Worm (Caenorhabditis elegans) whole organism, early embryonic: ENCODE data around the gene nhr-243.

Source experiments
- B0310.2 ChIP-seq: sonication (generic microtip); optimal IDR thresholded peaks from 2 replicates; lab custom pipeline; 2016; ENCODE audit warnings: mild to moderate bottlenecking, missing genetic modification characterization, missing compliant biosample characterization
- F13C5.2 ChIP-seq: sonication (generic microtip); optimal IDR thresholded peaks from 2 replicates; lab custom pipeline; 2017; ENCODE audit warnings: mild to moderate bottlenecking, missing genetic modification characterization, inconsistent platforms, missing compliant biosample characterization
- aly-1 ChIP-seq: sonication (generic microtip); optimal IDR thresholded peaks from 2 replicates; lab custom pipeline; 2016; ENCODE audit warnings: missing genetic modification characterization, missing compliant biosample characterization
- ama-1 ChIP-seq: fragments of 150-350 bp; optimal IDR thresholded peaks from 2 replicates; lab custom pipeline; 2014
- ceh-13 ChIP-seq: fragments of 200-800 bp; sonication (Bioruptor generic); optimal IDR thresholded peaks from 2 replicates; lab custom pipeline; 2018; ENCODE audit warnings: mild to moderate bottlenecking, missing genetic modification characterization, missing compliant biosample characterization
- ceh-36 ChIP-seq: sonication (generic microtip); optimal IDR thresholded peaks from 2 replicates; lab custom pipeline; 2016; ENCODE audit warnings: missing genetic modification characterization, inconsistent platforms, missing compliant biosample characterization
- ets-7 ChIP-seq: sonication (generic microtip); optimal IDR thresholded peaks from 2 replicates; lab custom pipeline; 2016; ENCODE audit warnings: missing genotype, missing genetic modification characterization, missing compliant biosample characterization
- flt-1 ChIP-seq: fragments of 200-800 bp; sonication (Bioruptor generic); IDR thresholded peaks from 2 replicates; pipeline ENCODE4 v1.3.6; 2022; ENCODE audit warnings: missing genetic modification characterization, missing compliant biosample characterization
- hmbx-1 ChIP-seq: sonication (generic microtip); optimal IDR thresholded peaks from 2 replicates; lab custom pipeline; 2016; ENCODE audit warnings: mild to moderate bottlenecking, missing genetic modification characterization, missing compliant biosample characterization
- hmg-4 ChIP-seq: fragments of 200-800 bp; sonication (Bioruptor generic); optimal IDR thresholded peaks from 2 replicates; lab custom pipeline; 2018; ENCODE audit warnings: mild to moderate bottlenecking, missing genetic modification characterization, missing compliant biosample characterization
- hnd-1 ChIP-seq: sonication (generic microtip); optimal IDR thresholded peaks from 2 replicates; lab custom pipeline; 2016; ENCODE audit warnings: missing genetic modification characterization, missing compliant biosample characterization
- pes-1 ChIP-seq: fragments of 200-800 bp; sonication (Bioruptor generic); IDR thresholded peaks from 2 replicates; pipeline ENCODE4 v1.3.6; 2022; ENCODE audit warnings: missing genetic modification reagents, missing genetic modification characterization, missing compliant biosample characterization
- scrt-1 ChIP-seq: fragments of 200-800 bp; sonication (Bioruptor generic); IDR thresholded peaks from 2 replicates; pipeline ENCODE4 v1.3.6; 2022; ENCODE audit warnings: missing genetic modification characterization, missing compliant biosample characterization
- sea-1 ChIP-seq: fragments of 200-800 bp; sonication (Bioruptor generic); conservative IDR thresholded peaks from 2 replicates; pipeline ENCODE4 v1.3.6; 2022; ENCODE audit warnings: missing genetic modification characterization, missing compliant biosample characterization
- tbx-11 ChIP-seq: fragments of 200-800 bp; sonication (Bioruptor generic); IDR thresholded peaks from 2 replicates; pipeline ENCODE4 v1.3.6; 2022; ENCODE audit warnings: missing genetic modification characterization, missing compliant biosample characterization
- tbx-37 ChIP-seq: fragments of 200-800 bp; sonication (Bioruptor generic); conservative IDR thresholded peaks from 2 replicates; pipeline ENCODE4 v1.3.6; 2022; ENCODE audit warnings: missing genetic modification reagents, missing genetic modification characterization, missing compliant biosample characterization
- tra-4 ChIP-seq: sonication (generic microtip); optimal IDR thresholded peaks from 2 replicates; lab custom pipeline; 2017; ENCODE audit warnings: missing genetic modification characterization, missing compliant biosample characterization

Gene nhr-243

DNA sequence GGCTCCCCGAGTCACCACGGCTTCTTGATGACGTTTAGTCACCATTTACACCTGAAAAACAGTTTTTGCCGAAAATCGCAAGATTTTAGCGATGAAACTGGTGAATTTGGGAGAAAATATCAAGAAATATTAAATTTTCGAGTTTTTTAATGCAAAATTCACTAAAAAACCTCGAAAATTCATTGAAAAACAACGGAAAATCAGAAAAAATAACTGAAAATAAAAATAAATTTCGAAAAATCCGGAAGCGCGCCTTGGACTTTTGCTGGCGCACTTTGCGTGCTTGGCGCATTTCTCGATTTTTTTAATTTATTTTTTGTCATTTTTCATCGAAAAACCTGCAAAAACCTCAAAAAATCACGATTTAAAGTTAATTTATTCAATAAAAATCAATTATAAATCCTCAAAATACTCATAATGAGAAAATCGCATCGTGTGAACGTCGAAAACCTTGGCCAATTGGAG lies 5.4 kb downstream of the nhr-243 start, which contains the start of gene emb-4:
TSS of gene emb-4 (minus strand) at position 51 of the 465 bp plus-strand sequence.
- TF ChIP-seq F13C5.2 (tag; lab: Kevin White, UChicago) (no peak), tbx-11 (GFP tag; lab: Robert Waterston, UW) (no peak), sea-1 (GFP tag; lab: Robert Waterston, UW) (no peak), hmbx-1 (tag; lab: Kevin White, UChicago) (no peak), tra-4 (tag; lab: Kevin White, UChicago) (no peak), B0310.2 (no peak), ceh-36 (no peak), aly-1 (tag; lab: Kevin White, UChicago) (no peak), ets-7 (no peak), tbx-37 (no peak), flt-1 (no peak)

DNA sequence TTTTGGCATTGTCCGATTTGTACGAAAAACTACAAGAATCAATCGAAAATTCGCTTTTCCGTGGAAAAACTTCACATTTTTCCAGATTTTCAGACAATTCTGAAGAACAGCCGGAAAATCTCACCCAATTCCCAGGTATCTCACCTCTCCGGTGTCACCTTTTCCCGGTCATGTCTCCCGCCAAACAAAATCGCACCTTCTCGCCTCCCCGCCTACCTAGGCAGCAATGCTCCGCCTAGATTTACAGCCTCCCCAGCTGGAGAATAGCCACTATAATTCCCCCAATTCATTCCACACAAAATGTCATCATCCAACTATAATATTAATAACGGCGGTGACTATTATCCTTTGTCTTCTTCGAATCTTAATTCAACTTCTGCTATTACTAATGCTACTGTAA lies 26.5 kb downstream of the nhr-243 start, which contains the start of gene ceh-51:
TSS of gene ceh-51 (plus strand) at position 301 of the 400 bp plus-strand sequence.
- TF ChIP-seq sea-1 (GFP tag; lab: Robert Waterston, UW) (no peak), tra-4 (tag; lab: Kevin White, UChicago) (no peak), ets-7 (no peak)

DNA sequence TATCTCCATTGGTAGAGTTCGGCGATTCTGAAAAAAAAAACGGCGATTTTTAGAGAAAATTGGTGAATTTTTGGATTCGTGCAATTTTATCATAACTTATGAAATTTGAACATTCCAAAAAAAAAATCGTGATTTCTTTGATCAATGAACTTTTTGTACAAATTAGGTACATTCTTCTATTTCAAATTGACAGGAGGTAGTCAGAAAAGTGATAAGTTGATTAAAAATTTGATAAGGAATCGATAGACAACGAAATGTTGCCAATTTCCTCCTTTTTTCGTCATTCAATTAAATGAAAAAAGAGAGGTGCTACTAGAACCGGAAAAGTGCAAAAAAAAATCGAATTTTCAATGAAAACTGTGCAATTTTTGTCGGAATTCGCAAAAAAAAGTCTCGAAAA lies 29.4 kb downstream of the nhr-243 start:
- TF ChIP-seq tra-4 (tag; lab: Kevin White, UChicago): no peak
- TF ChIP-seq aly-1 (tag; lab: Kevin White, UChicago): no peak
- TF ChIP-seq ceh-13 (GFP tag; lab: Kevin White, UChicago): no peak
- TF ChIP-seq ets-7: no peak
- TF ChIP-seq ama-1: no peak
- no peak for TF ChIP-seq hnd-1 (tag; lab: Kevin White, UChicago)
- no peak for TF ChIP-seq F13C5.2 (tag; lab: Kevin White, UChicago)
- TF ChIP-seq tbx-11 (GFP tag; lab: Robert Waterston, UW): no peak
- TF ChIP-seq B0310.2: no peak
- no peak for TF ChIP-seq flt-1
- no peak for TF ChIP-seq sea-1 (GFP tag; lab: Robert Waterston, UW)
- TF ChIP-seq hmbx-1 (tag; lab: Kevin White, UChicago): no peak
- TF ChIP-seq ceh-36: no peak
- no peak for TF ChIP-seq hmg-4 (GFP tag; lab: Kevin White, UChicago)
- TF ChIP-seq tbx-37: no peak
- no peak for TF ChIP-seq pes-1 (GFP tag; lab: Robert Waterston, UW)
- TF ChIP-seq scrt-1 (GFP tag; lab: Robert Waterston, UW): no peak

DNA sequence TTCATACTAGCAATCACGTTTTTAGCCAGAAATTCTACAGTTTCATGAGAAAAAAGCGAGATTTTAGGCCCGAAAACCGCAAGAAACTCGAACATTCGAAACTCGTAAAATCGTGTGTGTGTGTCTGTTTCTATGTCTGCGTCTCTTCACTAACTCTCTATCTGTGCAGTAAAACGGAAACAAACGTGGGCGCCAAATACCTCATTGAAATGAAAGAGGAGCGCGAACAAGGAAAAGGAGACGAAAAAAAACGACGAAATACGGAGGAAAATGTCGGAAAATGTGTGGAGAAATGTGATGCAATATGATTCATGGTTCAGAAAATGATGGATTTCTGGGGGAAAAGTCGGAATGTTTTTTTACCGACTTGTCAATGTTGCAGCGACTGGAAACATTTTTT lies 31.8 kb downstream of the nhr-243 start:
- TF ChIP-seq flt-1 (no peak), tbx-37 (no peak), ama-1 (no peak), hnd-1 (tag; lab: Kevin White, UChicago) (no peak), sea-1 (GFP tag; lab: Robert Waterston, UW) (no peak), pes-1 (GFP tag; lab: Robert Waterston, UW) (no peak), tra-4 (tag; lab: Kevin White, UChicago) (no peak), ceh-13 (GFP tag; lab: Kevin White, UChicago) (no peak), B0310.2 (no peak), scrt-1 (GFP tag; lab: Robert Waterston, UW) (no peak), aly-1 (tag; lab: Kevin White, UChicago) (no peak), ets-7 (no peak), tbx-11 (GFP tag; lab: Robert Waterston, UW) (no peak), hmg-4 (GFP tag; lab: Kevin White, UChicago) (no peak), F13C5.2 (tag; lab: Kevin White, UChicago) (no peak), hmbx-1 (tag; lab: Kevin White, UChicago) (no peak), ceh-36 (no peak)

DNA sequence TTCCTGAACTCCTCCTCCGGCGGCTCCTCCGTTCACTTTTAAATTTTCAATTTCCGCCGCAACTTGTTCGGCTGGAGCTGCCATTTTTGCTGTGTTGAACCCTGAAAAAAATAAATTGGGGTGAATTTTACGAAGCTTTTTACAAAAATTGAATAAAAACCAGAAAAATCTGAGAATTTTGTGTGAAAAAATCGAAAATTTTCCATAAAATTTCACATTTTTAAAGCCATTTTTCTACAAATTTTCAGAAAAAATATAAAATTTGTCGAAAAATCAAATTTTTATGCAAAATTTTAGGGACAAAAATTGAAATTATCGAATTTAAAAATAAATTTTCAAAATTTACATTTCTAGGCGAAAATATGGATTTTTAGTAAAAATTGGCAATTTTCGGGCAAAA lies 41.2 kb downstream of the nhr-243 start, which contains the start of gene wars-1:
TSS of gene wars-1 (minus strand) at position 101 of the 400 bp plus-strand sequence.
- no peak for TF ChIP-seq tbx-11 (GFP tag; lab: Robert Waterston, UW)
- no peak for TF ChIP-seq ceh-13 (GFP tag; lab: Kevin White, UChicago)
- no peak for TF ChIP-seq tra-4 (tag; lab: Kevin White, UChicago)
- TF ChIP-seq B0310.2: no peak
- TF ChIP-seq tbx-37: no peak
- TF ChIP-seq scrt-1 (GFP tag; lab: Robert Waterston, UW): no peak
- TF ChIP-seq pes-1 (GFP tag; lab: Robert Waterston, UW): no peak
- no peak for TF ChIP-seq sea-1 (GFP tag; lab: Robert Waterston, UW)
- no peak for TF ChIP-seq ets-7
- TF ChIP-seq ama-1: no peak
- TF ChIP-seq hmg-4 (GFP tag; lab: Kevin White, UChicago): no peak
- TF ChIP-seq aly-1 (tag; lab: Kevin White, UChicago): no peak

DNA sequence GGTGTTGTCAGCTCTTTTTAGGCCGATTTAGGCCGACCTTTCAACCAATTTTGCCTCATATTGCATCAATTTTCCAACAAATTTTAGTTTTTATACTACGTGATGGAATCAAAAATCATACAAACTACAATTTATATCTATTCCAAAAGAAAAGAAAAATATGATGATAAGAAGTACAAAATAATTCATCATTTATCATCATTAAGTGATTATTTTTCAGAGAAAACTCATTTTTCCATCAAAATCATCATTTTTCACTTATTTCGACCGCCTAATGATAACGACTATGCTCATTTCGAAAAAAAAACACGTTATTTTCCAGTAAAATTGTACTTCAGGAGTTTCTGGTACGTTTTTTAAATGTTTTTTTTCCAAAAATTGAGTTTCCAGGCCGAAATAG lies 45.5 kb downstream of the nhr-243 start:
- TF ChIP-seq tbx-11 (GFP tag; lab: Robert Waterston, UW): no peak
- TF ChIP-seq sea-1 (GFP tag; lab: Robert Waterston, UW): no peak
- TF ChIP-seq ceh-36: no peak
- TF ChIP-seq tra-4 (tag; lab: Kevin White, UChicago): no peak
- TF ChIP-seq F13C5.2 (tag; lab: Kevin White, UChicago): no peak
- no peak for TF ChIP-seq flt-1
- no peak for TF ChIP-seq pes-1 (GFP tag; lab: Robert Waterston, UW)
- TF ChIP-seq ama-1: no peak
- no peak for TF ChIP-seq B0310.2
- TF ChIP-seq ets-7: no peak
- no peak for TF ChIP-seq scrt-1 (GFP tag; lab: Robert Waterston, UW)
- TF ChIP-seq aly-1 (tag; lab: Kevin White, UChicago): no peak
- TF ChIP-seq hnd-1 (tag; lab: Kevin White, UChicago): no peak
- no peak for TF ChIP-seq tbx-37
- no peak for TF ChIP-seq ceh-13 (GFP tag; lab: Kevin White, UChicago)
- no peak for TF ChIP-seq hmg-4 (GFP tag; lab: Kevin White, UChicago)
- no peak for TF ChIP-seq hmbx-1 (tag; lab: Kevin White, UChicago)

DNA sequence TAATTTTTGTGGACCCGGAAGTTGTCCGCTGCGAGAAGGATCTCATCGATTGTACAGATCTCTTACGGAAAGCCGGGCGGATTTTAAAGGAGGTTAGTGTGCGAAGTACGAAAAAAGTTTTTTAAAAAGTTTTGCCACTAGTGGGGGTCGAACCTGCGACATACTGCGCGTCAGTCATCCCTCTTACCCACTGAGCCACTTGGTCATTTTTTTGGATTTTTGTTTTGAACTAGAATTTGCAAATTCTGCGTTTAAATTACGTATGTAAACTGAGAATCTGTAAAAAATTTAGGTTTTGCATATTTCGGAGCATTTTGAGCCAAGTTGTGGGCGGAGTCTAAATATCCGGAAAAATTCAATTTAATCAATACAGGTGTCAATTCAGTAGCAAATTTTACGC lies 51.8 kb downstream of the nhr-243 start:
- TF ChIP-seq ama-1 (no peak), ceh-36 (no peak), hmbx-1 (tag; lab: Kevin White, UChicago) (no peak), sea-1 (GFP tag; lab: Robert Waterston, UW) (no peak), hnd-1 (tag; lab: Kevin White, UChicago) (no peak), tra-4 (tag; lab: Kevin White, UChicago) (no peak), ceh-13 (GFP tag; lab: Kevin White, UChicago) (no peak), aly-1 (tag; lab: Kevin White, UChicago) (no peak), tbx-11 (GFP tag; lab: Robert Waterston, UW) (no peak), pes-1 (GFP tag; lab: Robert Waterston, UW) (no peak), hmg-4 (GFP tag; lab: Kevin White, UChicago) (no peak), B0310.2 (no peak), tbx-37 (no peak), F13C5.2 (tag; lab: Kevin White, UChicago) (no peak), flt-1 (no peak), scrt-1 (GFP tag; lab: Robert Waterston, UW) (no peak), ets-7 (no peak)
